Worm (Caenorhabditis elegans): ENCODE results near the gene gon-14.
"Not testable (repeated sequence)": the region's sequence is repeated elsewhere in the genome, so short reads cannot be mapped to it uniquely, and the experiment has no call there.

gon-14 gene

DNA sequence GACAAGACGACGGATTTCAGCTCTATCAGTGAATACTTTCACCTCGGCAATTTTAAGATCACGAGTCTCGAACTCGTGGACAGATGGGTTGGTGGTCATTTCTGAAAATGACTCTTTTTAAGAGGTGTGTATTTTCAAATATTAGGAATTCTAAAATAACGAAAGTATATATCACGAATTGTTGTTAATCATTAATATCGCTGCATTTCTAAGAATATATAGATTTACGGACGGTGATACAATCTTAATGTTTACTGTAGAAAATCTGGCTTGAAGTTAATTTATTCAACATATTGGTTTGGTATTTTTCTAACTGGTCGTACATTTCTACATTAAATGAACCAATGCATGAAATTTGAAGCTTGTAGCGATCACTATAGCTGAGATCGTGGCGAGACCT is 5.7 kb downstream of the gon-14 start, which contains the start of gene ZK1055.7:
Gene ZK1055.7, minus strand, starts transcription at position 101 of the 400 bp plus-strand sequence.
- TF ChIP-seq tab-1 (GFP tag; IDR thresholded peaks at IDR 0.05) (no peak), flt-1 (GFP tag; IDR thresholded peaks at IDR 0.05) (no peak), med-1 (GFP tag; optimal IDR thresholded peaks at IDR 0.05; ENCODE audit: insufficient read depth) (no peak)

DNA sequence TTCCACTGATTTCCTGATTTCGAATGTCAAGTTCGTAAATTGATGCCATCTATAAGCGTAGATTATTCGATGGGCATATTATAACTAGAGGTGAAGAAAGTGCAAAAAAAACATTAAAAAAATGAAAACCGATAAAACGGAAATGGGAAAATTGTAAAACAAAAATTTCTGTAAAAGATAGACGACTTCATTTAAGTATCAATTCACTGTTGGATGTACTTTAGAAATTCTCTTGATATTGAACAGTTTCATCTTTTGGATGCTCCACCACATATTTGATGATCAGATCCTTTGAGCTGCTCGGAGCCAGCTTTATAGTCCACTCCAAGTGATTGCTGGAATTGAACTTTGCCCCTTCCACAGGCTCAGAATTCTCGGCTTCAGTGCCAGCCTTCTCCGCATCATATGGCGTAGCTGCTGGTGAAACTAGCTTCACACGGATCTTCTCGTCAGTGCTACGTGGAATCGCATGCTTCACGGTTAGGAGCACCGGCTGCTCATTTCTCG is 8.3 kb downstream of the gon-14 start, which contains the start of gene ZK1055.6:
Gene ZK1055.6, minus strand, starts transcription at position 51 of the 507 bp plus-strand sequence.
- TF ChIP-seq tab-1 (GFP tag; IDR thresholded peaks at IDR 0.05), result no peak

DNA sequence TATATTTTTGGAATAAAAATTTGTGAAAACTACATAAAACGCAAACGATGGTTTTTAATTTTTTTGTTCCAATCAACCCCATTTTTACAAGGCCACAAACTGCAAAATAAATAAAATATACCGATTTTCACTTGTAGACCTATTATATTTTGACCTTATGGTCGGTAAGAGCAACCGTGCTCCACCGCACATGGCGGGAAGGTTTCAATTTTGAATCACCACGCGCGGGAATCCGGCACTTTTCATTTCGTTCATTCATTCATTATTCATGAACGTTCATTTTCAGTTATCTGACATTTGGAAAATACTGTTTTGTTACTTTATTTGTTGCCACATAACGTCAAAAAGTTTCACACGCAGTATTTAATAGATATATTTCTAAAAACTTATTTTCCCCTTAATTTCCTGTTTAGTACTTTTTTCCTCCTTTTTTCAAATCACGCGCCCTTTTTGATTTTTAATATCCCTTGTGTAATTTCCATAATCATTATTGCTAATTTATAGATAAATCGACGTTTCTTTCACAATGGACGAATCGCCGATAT is 17.2 kb downstream of the gon-14 start, which contains the start of gene hcp-1:
Gene hcp-1, plus strand, starts transcription at position 495 of the 545 bp plus-strand sequence.
- TF ChIP-seq flt-1 (GFP tag; IDR thresholded peaks at IDR 0.05), result no peak
- TF ChIP-seq ref-1 (GFP tag; conservative IDR thresholded peaks at IDR 0.05), result no peak
- TF ChIP-seq klf-2 (GFP tag; conservative IDR thresholded peaks at IDR 0.05), result no peak
- no peak for TF ChIP-seq ztf-29 (GFP tag; IDR thresholded peaks at IDR 0.05)
- TF ChIP-seq ztf-23 (GFP tag; IDR thresholded peaks at IDR 0.05), result no peak
- no peak for TF ChIP-seq tab-1 (GFP tag; IDR thresholded peaks at IDR 0.05)
- TF ChIP-seq cog-1 (tag; optimal IDR thresholded peaks at IDR 0.05), result no peak
- TF ChIP-seq T22C8.4 (GFP tag; IDR thresholded peaks at IDR 0.05), result no peak
- no peak for TF ChIP-seq med-1 (GFP tag; optimal IDR thresholded peaks at IDR 0.05; ENCODE audit: insufficient read depth)

DNA sequence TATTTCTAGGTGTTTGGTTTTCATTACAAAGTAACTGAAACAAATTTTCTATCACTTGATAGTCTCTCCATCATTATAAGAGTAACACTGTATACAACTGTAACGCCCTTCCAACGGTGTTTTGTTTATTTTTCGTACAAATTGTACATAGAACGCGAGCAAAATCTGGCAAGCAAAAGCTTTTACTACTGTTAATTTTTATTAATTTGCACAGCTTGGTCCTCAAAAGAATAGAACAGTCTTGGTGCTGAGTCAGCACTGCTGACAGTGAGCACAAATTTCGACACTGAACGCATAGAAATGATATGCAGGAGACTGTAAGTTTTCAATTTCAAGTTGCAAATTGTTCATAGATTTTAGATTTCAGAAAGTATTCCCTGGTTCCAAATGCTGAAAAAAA is 20.7 kb downstream of the gon-14 start, which contains the start of gene ZK1055.2:
Gene ZK1055.2, plus strand, starts transcription at position 301 of the 400 bp plus-strand sequence.
- no peak for TF ChIP-seq med-1 (GFP tag; optimal IDR thresholded peaks at IDR 0.05; ENCODE audit: insufficient read depth)
- no peak for TF ChIP-seq ztf-23 (GFP tag; IDR thresholded peaks at IDR 0.05)
- TF ChIP-seq klf-2 (GFP tag; conservative IDR thresholded peaks at IDR 0.05), result no peak
- no peak for TF ChIP-seq flt-1 (GFP tag; IDR thresholded peaks at IDR 0.05)
- no peak for TF ChIP-seq ref-1 (GFP tag; conservative IDR thresholded peaks at IDR 0.05)
- no peak for TF ChIP-seq cog-1 (tag; optimal IDR thresholded peaks at IDR 0.05)
- no peak for TF ChIP-seq T22C8.4 (GFP tag; IDR thresholded peaks at IDR 0.05)
- TF ChIP-seq ztf-29 (GFP tag; IDR thresholded peaks at IDR 0.05), result no peak
- TF ChIP-seq tab-1 (GFP tag; IDR thresholded peaks at IDR 0.05), result no peak

DNA sequence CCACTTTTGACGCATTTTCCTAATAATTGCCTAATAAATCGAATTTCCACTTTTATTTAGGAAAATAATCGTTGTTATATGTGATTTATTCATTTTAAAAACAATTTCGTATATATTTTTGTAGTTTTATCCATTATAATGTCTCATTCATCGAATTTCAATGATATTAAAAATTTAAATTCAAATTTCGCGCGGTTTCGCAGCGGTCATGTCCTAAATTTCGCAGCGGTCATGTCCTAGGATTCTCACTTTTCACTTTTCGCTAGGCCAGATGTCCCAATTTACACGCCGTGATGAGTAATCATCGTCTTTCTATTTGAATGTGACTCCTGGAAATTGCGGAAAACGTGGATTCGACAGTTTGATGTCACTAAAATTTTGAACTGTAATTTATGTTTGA is 29.2 kb downstream of the gon-14 start, which contains the start of gene ZK1055.4:
Gene ZK1055.4, plus strand, starts transcription at position 301 of the 400 bp plus-strand sequence.
- not testable (repeated sequence) for TF ChIP-seq flt-1 (GFP tag; IDR thresholded peaks at IDR 0.05); cog-1 (tag; optimal IDR thresholded peaks at IDR 0.05); ztf-29 (GFP tag; IDR thresholded peaks at IDR 0.05)

DNA sequence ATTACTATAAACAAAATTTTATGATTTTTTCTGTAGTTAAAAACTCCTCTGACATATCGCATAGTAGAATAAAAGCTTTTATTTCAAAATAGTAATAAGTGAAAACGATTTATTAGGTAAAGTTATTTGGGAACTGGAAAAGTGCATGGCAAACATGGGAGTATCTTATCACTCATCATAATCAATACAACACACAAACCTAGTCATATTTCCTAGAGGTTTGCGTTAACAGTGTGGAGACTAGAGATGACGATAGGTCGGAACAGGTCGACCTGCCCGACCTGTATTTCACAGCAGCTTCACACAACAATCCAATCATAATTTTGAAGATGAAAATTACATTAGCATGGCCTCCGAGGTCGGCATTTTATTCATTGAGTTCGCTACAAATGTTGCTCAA is 31.0 kb downstream of the gon-14 start, which contains the start of gene EGAP9.3:
Gene EGAP9.3, minus strand, starts transcription at position 131 of the 400 bp plus-strand sequence.
- TF ChIP-seq klf-2 (GFP tag; conservative IDR thresholded peaks at IDR 0.05) (no peak), T22C8.4 (GFP tag; IDR thresholded peaks at IDR 0.05) (no peak)

DNA sequence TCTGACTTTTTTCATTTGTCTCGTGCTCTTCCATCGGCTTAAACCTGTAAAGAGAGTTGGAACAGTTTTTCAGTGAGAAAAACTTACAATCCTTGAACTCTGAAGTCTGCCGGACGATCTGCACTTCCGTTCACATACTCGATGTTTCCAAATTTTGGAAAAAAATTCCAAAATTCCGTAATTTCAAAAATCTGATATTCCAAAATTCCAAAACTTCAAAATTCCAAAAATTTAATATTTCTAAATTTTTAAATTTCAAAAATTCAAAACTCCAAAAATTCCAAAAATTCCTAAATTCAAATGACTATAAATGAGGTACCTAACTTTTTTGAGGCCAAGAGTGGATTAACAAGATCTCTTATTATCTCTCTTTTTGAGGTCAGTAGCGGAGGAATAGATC is 34.4 kb downstream of the gon-14 start, which contains the start of gene EGAP9.4:
Gene EGAP9.4, plus strand, starts transcription at position 301 of the 400 bp plus-strand sequence.
- no peak for TF ChIP-seq klf-2 (GFP tag; conservative IDR thresholded peaks at IDR 0.05)
- TF ChIP-seq tab-1 (GFP tag; IDR thresholded peaks at IDR 0.05), result no peak
- no peak for TF ChIP-seq T22C8.4 (GFP tag; IDR thresholded peaks at IDR 0.05)
- no peak for TF ChIP-seq flt-1 (GFP tag; IDR thresholded peaks at IDR 0.05)
- no peak for TF ChIP-seq ref-1 (GFP tag; conservative IDR thresholded peaks at IDR 0.05)
- TF ChIP-seq cog-1 (tag; optimal IDR thresholded peaks at IDR 0.05), result no peak
- no peak for TF ChIP-seq ztf-23 (GFP tag; IDR thresholded peaks at IDR 0.05)
- TF ChIP-seq med-1 (GFP tag; optimal IDR thresholded peaks at IDR 0.05; ENCODE audit: insufficient read depth), result no peak
- no peak for TF ChIP-seq ztf-29 (GFP tag; IDR thresholded peaks at IDR 0.05)

DNA sequence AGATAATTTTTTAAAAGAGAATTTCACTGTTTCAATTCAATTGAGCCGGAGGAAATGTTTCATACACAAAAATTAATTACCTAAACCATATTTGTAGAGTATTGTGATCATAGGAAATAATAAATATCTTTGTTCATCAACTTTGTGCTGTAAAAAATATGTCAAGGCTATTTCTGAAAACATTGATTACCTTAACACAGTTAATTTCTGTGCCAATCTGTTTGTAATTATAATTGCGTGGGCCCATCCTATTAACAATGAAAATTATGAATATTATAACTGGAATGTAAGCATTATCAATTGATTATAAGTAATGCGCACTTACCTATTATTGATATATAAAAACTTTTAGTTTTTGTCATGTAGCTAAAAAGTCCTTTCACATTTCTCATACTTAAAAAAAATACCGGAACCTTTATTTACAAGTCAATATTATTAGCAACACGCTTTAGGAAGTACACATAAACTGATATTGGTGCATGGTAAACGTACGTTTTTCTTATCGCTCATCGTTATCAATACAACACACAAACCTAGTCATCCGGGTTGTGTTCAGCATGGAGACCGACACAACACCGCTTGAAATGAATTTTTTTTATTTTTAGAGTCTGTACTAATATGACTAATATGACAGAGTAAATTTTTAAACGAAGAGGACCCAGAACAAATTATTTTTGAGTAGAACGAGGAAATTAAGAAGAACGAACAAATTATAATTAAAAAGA is 35.4 kb downstream of the gon-14 start, which contains the start of gene fut-2:
Gene fut-2, minus strand, starts transcription at position 485 of the 725 bp plus-strand sequence.
- TF ChIP-seq ztf-29 (GFP tag; IDR thresholded peaks at IDR 0.05), result no peak
- TF ChIP-seq med-1 (GFP tag; optimal IDR thresholded peaks at IDR 0.05; ENCODE audit: insufficient read depth), result no peak
- no peak for TF ChIP-seq klf-2 (GFP tag; conservative IDR thresholded peaks at IDR 0.05)
- no peak for TF ChIP-seq tab-1 (GFP tag; IDR thresholded peaks at IDR 0.05)
- TF ChIP-seq cog-1 (tag; optimal IDR thresholded peaks at IDR 0.05), result no peak
- TF ChIP-seq ztf-23 (GFP tag; IDR thresholded peaks at IDR 0.05), result no peak
- TF ChIP-seq flt-1 (GFP tag; IDR thresholded peaks at IDR 0.05), result no peak
- no peak for TF ChIP-seq ref-1 (GFP tag; conservative IDR thresholded peaks at IDR 0.05)
- TF ChIP-seq T22C8.4 (GFP tag; IDR thresholded peaks at IDR 0.05), result no peak

DNA sequence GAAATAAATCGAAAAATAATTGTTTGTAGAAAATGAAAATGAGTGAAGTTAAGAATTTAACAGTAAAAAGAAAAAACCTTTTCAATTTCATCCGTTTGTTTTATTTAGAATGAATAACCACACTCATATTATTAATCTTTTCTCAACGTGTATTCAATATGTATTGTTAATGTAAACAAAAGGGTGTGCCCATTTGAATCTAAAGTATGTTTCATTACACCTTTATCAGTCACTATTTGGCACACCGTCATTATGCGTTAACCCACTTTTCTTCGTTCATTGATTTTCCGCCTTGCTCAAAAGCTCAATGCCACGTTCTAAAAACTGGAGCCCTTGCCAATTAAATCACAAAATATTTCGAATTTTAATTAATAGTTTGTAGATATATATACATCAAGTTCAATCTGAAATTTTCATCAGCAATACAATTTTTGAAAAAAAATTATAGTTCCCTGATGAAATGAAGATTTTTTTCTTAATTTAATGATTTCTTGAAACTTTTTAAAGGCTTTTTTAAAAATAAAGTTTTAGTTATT is 45.0 kb downstream of the gon-14 start, which contains the start of gene K04A8.1:
Gene K04A8.1, plus strand, starts transcription at position 486 of the 536 bp plus-strand sequence.
- no peak for TF ChIP-seq tab-1 (GFP tag; IDR thresholded peaks at IDR 0.05)
- no peak for TF ChIP-seq T22C8.4 (GFP tag; IDR thresholded peaks at IDR 0.05)
- no peak for TF ChIP-seq ref-1 (GFP tag; conservative IDR thresholded peaks at IDR 0.05)
- no peak for TF ChIP-seq flt-1 (GFP tag; IDR thresholded peaks at IDR 0.05)
- TF ChIP-seq klf-2 (GFP tag; conservative IDR thresholded peaks at IDR 0.05), result no peak
- no peak for TF ChIP-seq cog-1 (tag; optimal IDR thresholded peaks at IDR 0.05)
- TF ChIP-seq ztf-23 (GFP tag; IDR thresholded peaks at IDR 0.05), result no peak
- TF ChIP-seq ztf-29 (GFP tag; IDR thresholded peaks at IDR 0.05), result no peak
- TF ChIP-seq med-1 (GFP tag; optimal IDR thresholded peaks at IDR 0.05; ENCODE audit: insufficient read depth), result no peak

Measured in whole organism, midembryonic.